Worm (Caenorhabditis elegans) whole organism, L1 larva: ENCODE results near the gene lbp-4.

ENCODE experiments used
- ces-1 ChIP-seq: fragments of 150-350 bp; optimal IDR thresholded peaks from 2 replicates; lab custom pipeline; 2014; ENCODE audit warnings: missing biosample characterization, missing genetic modification reagents, missing genetic modification characterization
- lin-39 ChIP-seq: fragments of 150-350 bp; optimal IDR thresholded peaks from 2 replicates; lab custom pipeline; 2014; ENCODE audit warnings: missing biosample characterization, missing genetic modification reagents, missing genetic modification characterization
- lir-3 ChIP-seq: sonication (generic microtip); optimal IDR thresholded peaks from 2 replicates; lab custom pipeline; 2016; ENCODE audit warnings: mild to moderate bottlenecking, missing genetic modification characterization, moderate library complexity, missing compliant biosample characterization; ENCODE audit not compliant: poor library complexity
- nhr-237 ChIP-seq: fragments of 150-350 bp; optimal IDR thresholded peaks from 2 replicates; lab custom pipeline; 2014; ENCODE audit warnings: missing biosample characterization, missing genetic modification characterization
- nhr-71 ChIP-seq: sonication (generic microtip); optimal IDR thresholded peaks from 2 replicates; lab custom pipeline; 2016; ENCODE audit warnings: mild to moderate bottlenecking, missing genetic modification characterization, moderate library complexity, missing compliant biosample characterization
- nhr-90 ChIP-seq: sonication (generic microtip); optimal IDR thresholded peaks from 2 replicates; lab custom pipeline; 2016; ENCODE audit warnings: mild to moderate bottlenecking, missing genetic modification characterization, missing compliant biosample characterization; ENCODE audit not compliant: poor library complexity
- unc-30 ChIP-seq: sonication (generic microtip); optimal IDR thresholded peaks from 2 replicates; lab custom pipeline; 2017; ENCODE audit warnings: missing biosample characterization, missing genetic modification characterization
- zag-1 ChIP-seq: fragments of 150-350 bp; optimal IDR thresholded peaks from 2 replicates; lab custom pipeline; 2014; ENCODE audit warnings: missing biosample characterization, missing genetic modification characterization
- ztf-4 ChIP-seq: fragments of 150-350 bp; optimal IDR thresholded peaks from 2 replicates; lab custom pipeline; 2014; ENCODE audit warnings: missing biosample characterization, missing genetic modification characterization

- TF ChIP-seq nhr-71 (tag; lab: Kevin White, UChicago): no peak
- TF ChIP-seq zag-1: no peak
- TF ChIP-seq lin-39 (tag; lab: Kevin White, UChicago): no peak
- no peak for TF ChIP-seq unc-30 (tag; lab: Kevin White, UChicago)
- no peak for TF ChIP-seq lir-3 (tag; lab: Kevin White, UChicago)
- TF ChIP-seq nhr-90 (tag; lab: Kevin White, UChicago): no peak
- TF ChIP-seq ces-1: no peak
- no peak for TF ChIP-seq nhr-237
- TF ChIP-seq ztf-4 (tag; lab: Kevin White, UChicago): no peak
Observed at ce11 chrV:7856641-7857040, 36.3 kb downstream of the lbp-4 start.
